Worm (Caenorhabditis elegans): Measurements from ENCODE around the gene nhr-271.

DNA sequence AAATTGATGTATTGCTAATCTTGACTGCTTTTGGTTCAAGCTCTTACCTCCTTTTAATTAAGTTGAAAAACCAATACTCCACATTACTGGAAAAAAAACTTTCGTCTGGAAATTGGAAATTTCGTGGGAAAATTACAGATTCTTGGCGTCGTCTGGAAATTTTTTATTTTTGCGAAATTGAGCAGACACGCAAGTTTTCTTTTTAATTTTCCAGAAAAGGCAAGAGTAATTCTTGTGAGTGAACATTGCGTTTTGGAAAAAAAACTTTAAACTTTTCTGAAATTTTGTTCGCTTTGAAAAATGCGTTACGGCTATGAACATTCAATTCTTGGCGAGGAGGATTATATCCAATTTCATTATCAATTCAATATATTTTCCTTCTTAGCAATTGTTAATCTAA, 14.7 kb downstream of the nhr-271 start, which contains the start of gene sru-45:
- no peak for TF ChIP-seq hif-1 (tag; optimal IDR thresholded peaks at IDR 0.05)
- no peak for TF ChIP-seq unc-39 (tag; optimal IDR thresholded peaks at IDR 0.05)
- TF ChIP-seq ceh-82 (tag; optimal IDR thresholded peaks at IDR 0.05): no peak
- TF ChIP-seq snpc-4 (tag; optimal IDR thresholded peaks at IDR 0.05): no peak
- TF ChIP-seq jun-1 (tag; optimal IDR thresholded peaks at IDR 0.05): no peak
- TF ChIP-seq hlh-30 (tag; optimal IDR thresholded peaks at IDR 0.05; ENCODE audit: insufficient read depth): no peak
- TF ChIP-seq nhr-111 (GFP tag; optimal IDR thresholded peaks at IDR 0.05): no peak
- no peak for TF ChIP-seq skn-1 (tag; optimal IDR thresholded peaks at IDR 0.05)
- no peak for TF ChIP-seq unc-62 (GFP tag; optimal IDR thresholded peaks at IDR 0.05 in 1 of 2)
- TF ChIP-seq unc-62 (tag; optimal IDR thresholded peaks at IDR 0.05): no peak
- no peak for TF ChIP-seq lin-39 (tag; optimal IDR thresholded peaks at IDR 0.05)
- no peak for TF ChIP-seq hlh-11 (tag; optimal IDR thresholded peaks at IDR 0.05)
- no peak for TF ChIP-seq F49E8.2 (tag; optimal IDR thresholded peaks at IDR 0.05; ENCODE audit: borderline replicate concordance)
- no peak for TF ChIP-seq lin-15B (tag; optimal IDR thresholded peaks at IDR 0.05)

Measured in whole organism, L4 larva.